Fruit fly (Drosophila melanogaster): Measurements from ENCODE around the gene CdGAPr.

CdGAPr gene

DNA sequence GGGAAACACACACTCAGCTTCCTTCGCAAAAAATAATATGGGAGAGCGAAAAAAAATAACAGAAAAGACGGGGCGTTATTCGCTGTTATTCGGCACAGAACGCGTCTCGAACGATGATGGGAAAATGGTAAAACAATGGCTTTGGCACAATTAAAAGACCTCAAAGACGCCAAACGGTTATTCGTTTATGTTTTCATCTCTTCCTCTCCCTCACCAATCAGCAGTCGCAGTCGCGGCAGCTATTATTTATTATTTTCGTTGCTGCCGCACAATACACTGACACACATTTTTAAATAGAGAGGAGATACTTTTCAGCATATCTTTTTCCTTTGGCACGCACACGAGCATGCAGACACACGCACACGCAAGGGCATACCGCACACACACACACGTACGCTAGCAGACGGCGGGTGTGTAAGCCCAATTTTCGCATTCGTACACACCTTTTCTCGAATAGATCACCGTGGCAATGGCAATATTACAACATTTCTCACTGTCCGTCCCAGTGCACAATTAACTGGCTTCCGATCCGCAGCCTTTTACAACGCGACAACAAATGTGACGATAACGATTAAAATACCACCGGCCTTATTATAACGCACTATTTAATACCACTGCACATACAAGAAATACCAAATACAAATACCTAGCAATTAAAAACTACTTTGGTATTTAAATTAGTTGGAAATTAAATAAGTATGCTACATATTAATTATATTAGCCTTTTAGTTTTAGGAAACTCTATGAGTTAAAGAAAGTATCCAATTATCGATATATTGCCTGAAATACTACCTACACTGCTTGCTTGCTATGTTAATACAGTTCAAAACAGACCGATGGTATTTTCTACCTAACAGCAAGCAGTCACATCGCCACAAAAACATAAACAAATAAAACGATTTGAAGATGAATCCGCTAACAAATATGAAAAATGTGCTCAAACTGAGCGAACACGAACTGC lies at the start of gene CdGAPr, which contains the start of gene CG10466:
Gene CdGAPr (minus strand): TSS at position 562 of the 961 bp plus-strand sequence.
Gene CG10466 (plus strand): TSS at position 784 of the 961 bp plus-strand sequence.
- TF ChIP-seq CG17801 (GFP tag; optimal IDR thresholded peaks at IDR 0.05; ENCODE audit: partially characterized antibody), result peak; percentile 9

DNA sequence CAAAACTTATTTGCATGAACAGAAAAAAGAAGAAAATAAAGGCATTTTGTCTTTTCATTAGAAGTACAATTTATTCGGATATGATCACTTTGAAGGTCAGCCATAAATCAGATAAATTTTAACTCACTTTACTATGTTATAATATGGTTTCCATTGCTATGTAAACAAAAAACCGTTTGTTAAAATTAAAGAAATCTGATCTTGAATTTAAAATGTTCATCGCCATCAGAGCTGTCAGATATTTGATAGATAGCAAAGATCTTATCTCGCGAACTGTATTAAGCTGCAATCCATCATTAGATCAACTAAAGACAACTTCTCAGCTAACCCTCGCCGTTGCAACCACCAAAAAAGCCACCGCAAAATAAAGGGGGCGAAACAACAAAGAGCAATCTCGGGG lies 44.5 kb upstream of the CdGAPr start:
- no peak for TF ChIP-seq CG17801 (GFP tag; optimal IDR thresholded peaks at IDR 0.05; ENCODE audit: partially characterized antibody)

DNA sequence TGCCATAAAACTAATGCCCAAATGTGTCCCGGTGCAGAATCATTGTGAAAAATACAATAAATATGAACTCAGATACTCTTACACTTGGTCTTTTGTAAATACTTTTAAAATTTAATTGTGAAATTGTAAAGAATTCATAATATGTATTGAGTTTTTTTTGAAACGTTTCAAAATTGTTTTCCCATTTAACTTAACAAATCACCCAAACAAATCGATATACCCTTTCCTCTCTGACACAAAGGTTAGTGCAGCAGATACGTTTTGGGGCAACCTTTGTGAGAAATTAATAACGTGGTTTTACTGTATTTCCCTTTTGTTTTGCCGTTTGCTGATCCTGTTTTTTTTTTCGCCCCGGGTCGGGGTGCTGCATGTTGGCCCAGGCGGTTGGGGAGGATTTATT lies 43.5 kb upstream of the CdGAPr start:
- TF ChIP-seq CG17801 (GFP tag; optimal IDR thresholded peaks at IDR 0.05; ENCODE audit: partially characterized antibody), result no peak

DNA sequence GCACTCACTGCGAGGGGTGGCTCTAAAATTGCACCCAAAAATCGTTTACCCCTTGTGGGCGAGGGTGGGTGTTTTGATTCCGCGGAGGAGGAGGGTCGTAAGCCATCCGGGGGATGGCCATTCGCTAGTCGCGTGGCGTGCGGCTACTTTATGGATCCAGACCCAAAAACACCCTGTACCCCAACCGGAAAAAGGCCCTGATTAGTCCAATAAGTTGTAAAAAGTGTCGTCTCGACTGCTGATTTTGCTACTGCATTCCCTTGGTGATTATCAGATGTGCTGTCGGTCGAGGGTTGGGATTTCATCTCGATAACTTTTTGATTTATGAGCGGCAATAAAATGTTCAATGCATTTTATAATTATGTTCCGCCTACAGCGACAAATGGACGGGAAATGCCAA lies 39.7 kb upstream of the CdGAPr start:
- no peak for TF ChIP-seq CG17801 (GFP tag; optimal IDR thresholded peaks at IDR 0.05; ENCODE audit: partially characterized antibody)

DNA sequence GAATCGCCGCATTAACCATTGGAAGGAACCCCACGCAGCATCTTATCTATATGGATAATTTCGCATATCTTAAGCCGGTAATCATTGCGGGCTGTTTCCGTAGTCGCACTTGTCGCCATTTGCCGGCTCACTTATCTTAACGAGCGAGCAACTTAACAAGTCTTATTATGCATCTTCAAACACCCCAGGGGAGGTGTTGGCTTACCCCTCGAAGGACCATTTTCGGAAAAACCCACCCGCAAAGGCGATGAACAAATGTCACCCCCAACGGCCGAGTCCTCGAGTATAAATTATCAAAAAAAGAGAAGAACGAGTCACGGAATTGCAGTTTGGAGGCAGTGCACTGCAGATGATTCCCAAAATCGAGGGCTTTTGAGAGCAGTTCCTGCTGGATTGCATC lies 37.7 kb upstream of the CdGAPr start:
- no peak for TF ChIP-seq CG17801 (GFP tag; optimal IDR thresholded peaks at IDR 0.05; ENCODE audit: partially characterized antibody)

DNA sequence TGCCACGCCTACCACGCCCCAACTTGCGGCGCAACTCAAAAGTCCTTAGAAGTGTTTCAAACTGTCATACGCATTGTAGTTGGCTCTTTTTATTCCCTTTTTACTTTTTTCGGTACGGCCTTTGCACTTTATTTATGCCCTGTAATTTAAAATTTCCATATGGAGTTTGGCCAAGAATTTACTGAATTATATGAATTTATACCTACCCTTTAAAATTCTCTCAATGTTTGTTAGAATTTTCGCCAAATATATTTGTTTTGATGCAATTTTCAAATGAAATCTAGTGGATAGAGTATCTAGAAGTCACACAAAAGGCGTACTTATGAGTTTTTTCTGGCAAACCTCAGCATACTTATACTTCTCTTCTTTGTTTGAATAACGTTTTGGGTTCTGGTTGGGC lies 32.6 kb upstream of the CdGAPr start:
- no peak for TF ChIP-seq CG17801 (GFP tag; optimal IDR thresholded peaks at IDR 0.05; ENCODE audit: partially characterized antibody)

DNA sequence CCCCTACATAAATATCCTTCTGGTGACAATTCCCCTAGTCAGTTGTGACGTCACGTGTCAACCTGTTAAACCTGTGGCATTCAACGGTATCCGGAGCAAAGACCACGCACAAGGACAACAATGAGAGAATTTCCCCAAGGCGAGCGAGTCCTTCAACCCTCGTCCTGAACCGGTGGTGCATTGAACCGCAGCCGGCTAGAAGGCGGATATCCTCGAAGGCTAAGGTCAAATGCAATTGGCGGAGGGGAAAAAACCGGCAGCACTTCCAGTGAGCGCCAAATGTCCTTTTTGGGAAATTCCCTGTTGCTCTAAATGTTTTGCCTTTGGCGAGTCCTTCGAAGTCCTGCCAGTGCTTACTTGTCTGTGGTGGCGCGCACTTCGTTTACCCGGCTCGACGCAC lies 28.2 kb upstream of the CdGAPr start:
- TF ChIP-seq CG17801 (GFP tag; optimal IDR thresholded peaks at IDR 0.05; ENCODE audit: partially characterized antibody), result no peak

DNA sequence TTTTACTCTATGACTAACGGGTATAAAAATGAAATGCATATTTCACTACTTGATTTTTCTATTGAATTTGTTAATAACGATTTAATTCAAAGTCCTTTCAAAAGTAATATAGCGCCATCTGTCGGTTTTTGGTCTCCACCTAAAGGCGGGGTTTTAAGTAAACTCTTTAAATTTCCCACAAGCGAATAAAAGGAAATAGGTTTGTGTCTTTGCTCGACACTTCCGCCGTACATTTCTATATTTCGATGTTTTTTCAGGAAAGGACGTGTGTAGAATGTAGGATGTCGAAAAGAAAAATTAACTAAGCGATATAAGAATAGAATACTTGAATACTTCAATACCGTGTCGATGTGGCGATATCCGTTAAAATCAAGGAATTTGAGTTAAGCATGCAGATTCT lies 25.5 kb upstream of the CdGAPr start:
- no peak for TF ChIP-seq CG17801 (GFP tag; optimal IDR thresholded peaks at IDR 0.05; ENCODE audit: partially characterized antibody)

DNA sequence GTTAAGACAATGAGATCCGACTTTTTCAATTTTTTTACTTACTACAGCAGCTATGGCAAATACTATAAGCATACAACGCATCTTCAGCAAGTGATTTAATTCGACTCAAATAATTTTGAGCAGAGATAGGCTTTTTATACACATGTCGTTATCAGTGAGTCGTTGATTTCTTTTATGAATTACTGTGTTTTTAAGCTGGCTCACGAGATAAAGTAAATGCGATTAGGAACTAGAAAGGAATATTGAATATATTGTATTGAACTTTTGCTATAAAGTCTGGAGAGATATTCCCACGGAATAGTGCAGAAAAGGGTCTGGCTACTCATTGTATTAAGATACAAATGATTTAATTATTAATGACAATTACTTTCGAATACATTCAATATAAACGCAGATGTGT lies 22.8 kb upstream of the CdGAPr start, which contains the start of gene CG13962:
Gene CG13962 (minus strand): TSS at position 101 of the 400 bp plus-strand sequence.
- TF ChIP-seq CG17801 (GFP tag; optimal IDR thresholded peaks at IDR 0.05; ENCODE audit: partially characterized antibody), result no peak

DNA sequence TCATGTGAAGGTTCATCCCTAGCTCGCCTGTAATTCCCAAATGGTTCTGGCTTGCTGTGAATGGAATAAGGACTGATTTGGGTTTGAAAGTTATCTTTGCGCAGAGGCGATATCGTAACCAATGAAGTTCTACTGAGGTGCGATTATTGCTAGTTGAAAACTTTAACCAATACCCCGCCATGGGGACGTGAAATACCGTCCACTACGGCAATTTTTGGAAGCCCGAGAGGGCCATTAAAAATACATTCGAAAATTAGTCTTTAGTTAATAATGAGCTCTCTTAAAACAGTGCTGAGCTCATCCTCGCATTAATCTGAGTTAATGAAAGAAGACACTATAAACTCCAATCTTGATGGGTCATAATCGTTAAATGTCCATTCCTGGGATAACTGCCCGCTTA lies 19.0 kb upstream of the CdGAPr start:
- no peak for TF ChIP-seq CG17801 (GFP tag; optimal IDR thresholded peaks at IDR 0.05; ENCODE audit: partially characterized antibody)

DNA sequence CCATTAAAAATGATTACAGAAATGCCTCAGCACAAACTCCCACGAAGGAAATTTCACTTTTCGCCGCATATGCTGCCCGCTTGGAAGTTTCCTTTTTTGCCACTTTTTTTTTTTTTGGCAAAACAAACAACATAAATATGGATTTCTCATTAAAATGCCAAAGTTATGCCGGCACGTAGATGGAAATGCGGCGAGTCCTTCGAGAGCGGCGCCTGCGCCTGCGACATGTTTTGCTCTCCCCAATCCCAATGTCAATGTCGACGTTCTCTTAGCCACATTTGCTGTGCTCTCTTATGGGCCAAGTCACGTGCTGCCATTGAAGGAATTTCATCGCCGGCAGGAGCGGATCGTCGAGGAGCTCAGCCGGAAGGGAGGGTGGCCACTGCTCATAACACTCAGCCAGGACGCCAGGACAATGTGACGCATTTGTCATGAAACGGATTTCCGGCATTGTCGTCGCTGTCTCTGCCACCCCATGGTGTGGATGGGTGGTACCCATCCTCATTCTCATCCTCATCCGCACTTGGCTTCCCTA lies 17.9 kb upstream of the CdGAPr start:
- TF ChIP-seq CG17801 (GFP tag; optimal IDR thresholded peaks at IDR 0.05; ENCODE audit: partially characterized antibody), result no peak

DNA sequence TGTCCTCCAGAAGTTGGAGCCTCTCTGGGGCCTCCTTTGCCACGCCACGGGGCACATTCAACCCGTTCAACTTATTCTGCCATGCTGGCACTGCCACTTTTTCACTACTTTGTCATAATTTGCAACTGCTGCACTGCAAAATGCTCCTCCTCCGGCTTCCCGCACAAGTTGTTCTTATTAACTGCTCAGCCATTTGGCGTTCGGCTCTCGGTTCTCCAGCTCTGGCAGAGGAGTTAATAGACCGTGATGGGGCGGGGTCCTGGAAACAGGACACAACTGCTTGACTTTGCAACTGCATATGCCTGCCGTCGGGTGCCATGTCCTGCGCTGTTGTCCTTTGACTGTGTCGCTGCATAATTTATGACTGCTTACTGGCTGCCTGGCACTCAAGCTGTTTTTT lies 13.3 kb upstream of the CdGAPr start:
- TF ChIP-seq CG17801 (GFP tag; optimal IDR thresholded peaks at IDR 0.05; ENCODE audit: partially characterized antibody), result no peak

DNA sequence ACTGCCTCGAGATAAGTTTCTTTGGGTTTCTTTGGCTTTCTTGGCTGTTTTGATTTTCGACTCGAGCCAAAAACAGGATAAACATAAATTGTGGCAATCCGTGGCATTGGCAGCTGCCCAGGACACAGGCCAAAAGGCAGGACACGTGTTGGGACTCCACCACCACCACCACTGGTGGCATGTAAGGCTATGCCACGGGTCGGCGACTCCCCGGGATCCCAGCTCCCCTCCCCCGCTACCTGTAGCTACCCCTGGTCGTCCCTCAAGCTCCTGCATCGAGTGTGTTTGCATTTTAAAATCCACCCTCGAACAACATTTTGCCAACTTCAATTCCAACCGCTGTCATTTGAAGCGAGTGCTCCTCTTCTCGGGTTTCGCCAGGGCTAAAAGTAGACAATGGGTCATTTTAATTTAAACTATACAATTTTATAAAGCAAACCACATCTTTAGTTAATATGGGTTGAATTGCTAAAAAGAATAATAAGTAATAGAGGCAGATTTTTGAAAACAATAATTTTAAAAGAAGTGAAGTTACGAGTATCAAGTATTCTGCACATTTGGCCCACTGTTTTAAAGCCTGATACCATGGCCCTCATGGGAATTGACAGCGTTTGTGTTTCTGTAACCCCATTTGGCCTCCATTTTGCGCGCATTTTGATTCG lies 10.4 kb upstream of the CdGAPr start:
- no peak for TF ChIP-seq CG17801 (GFP tag; optimal IDR thresholded peaks at IDR 0.05; ENCODE audit: partially characterized antibody)

DNA sequence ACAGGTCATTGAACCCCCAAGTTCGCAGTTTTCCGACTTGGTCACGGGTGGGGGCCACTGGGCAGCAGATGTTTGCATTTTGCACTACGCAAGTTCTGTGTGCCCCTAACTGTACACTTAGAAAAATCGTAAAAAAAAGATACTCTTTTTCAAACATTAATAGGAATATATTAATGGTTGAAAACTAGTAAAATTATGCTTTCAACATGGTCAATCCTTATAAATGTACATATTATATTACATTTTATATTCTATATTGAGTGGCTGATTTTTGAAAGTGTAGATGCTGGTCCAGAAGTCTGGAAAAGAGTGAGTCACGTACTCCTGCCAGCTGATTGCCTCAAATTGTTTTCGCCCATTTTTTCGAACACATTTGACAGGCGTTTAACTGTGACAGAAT lies 9.0 kb upstream of the CdGAPr start:
- TF ChIP-seq CG17801 (GFP tag; optimal IDR thresholded peaks at IDR 0.05; ENCODE audit: partially characterized antibody), result no peak

DNA sequence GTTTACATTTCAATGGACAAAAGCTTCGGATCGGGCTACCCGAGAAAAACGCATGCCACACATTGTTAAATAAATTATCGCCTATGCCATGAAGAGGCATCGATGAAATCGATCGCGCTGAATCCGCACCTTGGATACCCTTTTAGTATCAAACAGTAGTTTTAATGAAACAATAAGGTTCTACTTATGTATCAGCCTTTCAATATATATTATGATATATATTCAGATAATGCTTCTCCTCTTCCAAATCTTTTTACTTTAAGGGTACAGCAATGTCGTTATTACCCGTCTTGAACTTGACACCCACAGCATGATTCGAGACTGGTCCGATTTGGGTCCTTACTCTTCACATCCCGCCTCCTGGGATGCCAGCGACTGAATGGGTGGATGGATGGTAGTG lies 8.3 kb upstream of the CdGAPr start:
- no peak for TF ChIP-seq CG17801 (GFP tag; optimal IDR thresholded peaks at IDR 0.05; ENCODE audit: partially characterized antibody)

DNA sequence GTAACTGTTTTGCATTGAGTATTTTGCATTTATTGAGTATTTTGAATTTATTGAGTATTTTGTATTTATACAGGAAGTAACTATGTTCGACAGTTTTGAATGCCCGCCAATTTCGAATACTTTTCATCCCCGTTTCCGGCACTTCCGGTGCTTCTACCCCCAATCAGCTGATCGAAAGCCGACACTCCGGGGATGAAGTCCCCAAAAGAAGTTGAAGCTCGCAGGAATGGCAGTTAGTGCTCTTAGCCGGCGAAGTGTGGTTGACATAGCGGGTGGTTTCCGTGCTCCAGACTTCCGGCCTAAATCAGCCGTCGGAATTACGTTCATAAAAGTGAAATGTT lies 4.4 kb upstream of the CdGAPr start, which contains the start of gene sick:
Gene sick (plus strand): TSS at position 255 of the 341 bp plus-strand sequence.
- no peak for TF ChIP-seq CG17801 (GFP tag; optimal IDR thresholded peaks at IDR 0.05; ENCODE audit: partially characterized antibody)

Measured in ovary, adult (tissue).